Worm (Caenorhabditis elegans): ENCODE measurements around the gene Y69E1A.4.

- TF ChIP-seq snpc-4 (tag; optimal IDR thresholded peaks at IDR 0.05) (no peak), nfya-1 (tag; optimal IDR thresholded peaks at IDR 0.05; ENCODE audit: insufficient read depth) (no peak), zag-1 (tag; optimal IDR thresholded peaks at IDR 0.05) (no peak), elt-1 (tag; optimal IDR thresholded peaks at IDR 0.05) (no peak), nhr-237 (tag; optimal IDR thresholded peaks at IDR 0.05) (no peak), ceh-82 (tag; optimal IDR thresholded peaks at IDR 0.05) (no peak), unc-62 (GFP tag; optimal IDR thresholded peaks at IDR 0.05) (no peak), ceh-28 (tag; optimal IDR thresholded peaks at IDR 0.05) (no peak)
Observed at ce11 chrIV:10990699-10991098, 35.6 kb downstream of the Y69E1A.4 start, which contains the start of gene F13H10.5.
